Worm (Caenorhabditis elegans): ENCODE data around the gene F42C5.5.

DNA sequence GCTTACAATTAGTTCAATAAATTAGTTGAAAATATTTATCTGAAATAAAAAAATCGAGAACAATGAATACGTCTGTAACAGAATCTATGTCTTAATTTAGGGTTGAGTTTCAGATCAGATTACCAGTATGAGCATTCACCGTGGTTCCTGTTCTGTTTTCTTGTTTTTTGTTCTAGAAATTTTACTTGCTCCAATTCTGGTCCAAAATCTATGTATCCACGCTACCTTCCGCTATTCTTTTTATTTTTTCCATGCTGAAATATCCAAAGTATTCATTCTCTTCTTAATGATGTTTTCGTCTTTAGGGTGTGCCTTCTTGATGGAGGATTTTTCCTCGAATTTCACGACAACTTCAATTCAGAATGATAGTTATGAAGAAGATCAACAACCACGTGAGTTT, 11.3 kb upstream of the F42C5.5 start, which contains the start of gene npr-27:
- no peak for TF ChIP-seq zip-8 (tag; optimal IDR thresholded peaks at IDR 0.05)
- TF ChIP-seq mab-5 (tag; optimal IDR thresholded peaks at IDR 0.05), result no peak
